Worm (Caenorhabditis elegans) whole organism, L4 larva: Measurements from ENCODE around the gene Y22D7AL.10.
A peak's percentile ranks its signal among the peaks of the same experiment; 100 is the strongest.

ENCODE experiments used
- D1046.2 ChIP-seq: fragments of 200-800 bp; sonication (Bioruptor generic); IDR thresholded peaks from 2 replicates; pipeline ENCODE4 v1.3.6; 2022; ENCODE audit warnings: missing genetic modification characterization, missing compliant biosample characterization
- F37D6.2 ChIP-seq: sonication (generic microtip); optimal IDR thresholded peaks from 2 replicates; lab custom pipeline; 2016; ENCODE audit warnings: mild to moderate bottlenecking, missing genetic modification characterization, missing compliant biosample characterization
- F44E2.7 ChIP-seq: fragments of 200-800 bp; sonication (Bioruptor generic); IDR thresholded peaks from 2 replicates; pipeline ENCODE4 v2.1.2; 2022; ENCODE audit warnings: missing genetic modification characterization, missing compliant biosample characterization
- F49E8.2 ChIP-seq: sonication (generic microtip); optimal IDR thresholded peaks from 2 replicates; lab custom pipeline; 2016; ENCODE audit warnings: missing compliant biosample characterization, mild to moderate bottlenecking, missing genetic modification characterization, borderline replicate concordance
- R02D3.7 ChIP-seq: fragments of 150-350 bp; sonication (generic microtip); optimal IDR thresholded peaks from 3 replicates; lab custom pipeline; 2014; ENCODE audit warnings: missing biosample characterization, missing genetic modification characterization
- T26A8.4 ChIP-seq: fragments of 200-800 bp; sonication (Bioruptor generic); IDR thresholded peaks from 2 replicates; pipeline ENCODE4 v1.3.6; 2022; ENCODE audit warnings: missing genetic modification characterization, missing compliant biosample characterization
- Y105C5A.15 ChIP-seq: fragments of 200-800 bp; sonication (Bioruptor generic); IDR thresholded peaks from 2 replicates; pipeline ENCODE4 v1.3.6; 2022; ENCODE audit warnings: missing genetic modification characterization, missing compliant biosample characterization
- Y48G9A.11 ChIP-seq: fragments of 200-800 bp; sonication (Bioruptor generic); IDR thresholded peaks from 2 replicates; pipeline ENCODE4 v1.3.6; 2022; ENCODE audit warnings: missing genetic modification reagents, missing genetic modification characterization, missing compliant biosample characterization
- Y75B8A.6 ChIP-seq: fragments of 200-800 bp; sonication (Bioruptor generic); IDR thresholded peaks from 2 replicates; pipeline ENCODE4 v1.3.6; 2022; ENCODE audit warnings: missing genetic modification reagents, missing genetic modification characterization, missing compliant biosample characterization
- ZK546.5 ChIP-seq, 2 experiments: sonication (generic microtip); optimal IDR thresholded peaks; 2 replicates each; lab custom pipeline; 2017; ENCODE audit warnings: missing biosample characterization in 2 of 2, missing genetic modification characterization in 2 of 2
- ama-1 ChIP-seq: fragments of 150-350 bp; optimal IDR thresholded peaks from 2 replicates; lab custom pipeline; 2014; ENCODE audit warnings: inconsistent platforms, mixed read lengths
- ceh-28 ChIP-seq: fragments of 150-350 bp; optimal IDR thresholded peaks from 2 replicates; lab custom pipeline; 2014; ENCODE audit warnings: missing biosample characterization, missing genetic modification reagents, missing genetic modification characterization
- ceh-62 ChIP-seq: sonication (generic microtip); optimal IDR thresholded peaks from 2 replicates; lab custom pipeline; 2017; ENCODE audit warnings: missing biosample characterization, missing genetic modification characterization
- daf-12 ChIP-seq: fragments of 150-350 bp; optimal IDR thresholded peaks from 2 replicates; lab custom pipeline; 2014; ENCODE audit warnings: missing biosample characterization, missing genetic modification reagents, missing genetic modification characterization
- daf-19 ChIP-seq: fragments of 200-800 bp; sonication (Bioruptor generic); conservative IDR thresholded peaks from 2 replicates; pipeline ENCODE4 v1.3.6; 2022; ENCODE audit warnings: missing genetic modification characterization, missing compliant biosample characterization
- daf-8 ChIP-seq: fragments of 200-800 bp; sonication (Bioruptor generic); IDR thresholded peaks from 2 replicates; pipeline ENCODE4 v1.3.6; 2022; ENCODE audit warnings: missing genetic modification characterization, missing compliant biosample characterization
- dmd-6 ChIP-seq: fragments of 200-800 bp; sonication (Bioruptor generic); IDR thresholded peaks from 2 replicates; pipeline ENCODE4 v1.3.6; 2022; ENCODE audit warnings: missing genetic modification reagents, missing genetic modification characterization, missing compliant biosample characterization
- dmd-8 ChIP-seq: fragments of 200-800 bp; sonication (Bioruptor generic); IDR thresholded peaks from 2 replicates; pipeline ENCODE4 v1.3.6; 2022; ENCODE audit warnings: missing genetic modification characterization, missing compliant biosample characterization
- dpl-1 ChIP-seq: fragments of 150-350 bp; optimal IDR thresholded peaks from 2 replicates; lab custom pipeline; 2014; ENCODE audit warnings: missing biosample characterization, missing genetic modification reagents, missing genetic modification characterization
- dve-1 ChIP-seq: sonication (generic microtip); optimal IDR thresholded peaks from 2 replicates; lab custom pipeline; 2017; ENCODE audit warnings: antibody characterized with exemption, mild to moderate bottlenecking, missing genetic modification characterization, missing compliant biosample characterization; ENCODE audit not compliant: insufficient read depth
- egl-27 ChIP-seq: sonication (generic microtip); optimal IDR thresholded peaks from 3 replicates; lab custom pipeline; 2017; ENCODE audit warnings: missing biosample characterization, missing genetic modification reagents, missing genetic modification characterization
- fos-1 ChIP-seq: fragments of 150-350 bp; optimal IDR thresholded peaks from 2 replicates; lab custom pipeline; 2014; ENCODE audit warnings: missing biosample characterization, missing genetic modification characterization
- hlh-30 ChIP-seq: sonication (generic microtip); optimal IDR thresholded peaks from 2 replicates; lab custom pipeline; 2017; ENCODE audit warnings: antibody characterized with exemption, mild to moderate bottlenecking, missing genetic modification characterization, missing compliant biosample characterization; ENCODE audit not compliant: insufficient read depth
- hmg-1.1 ChIP-seq: fragments of 200-800 bp; sonication (Bioruptor generic); IDR thresholded peaks from 2 replicates; pipeline ENCODE4 v1.3.6; 2022; ENCODE audit warnings: missing genetic modification reagents, missing genetic modification characterization, missing compliant biosample characterization
- jun-1 ChIP-seq: fragments of 150-350 bp; optimal IDR thresholded peaks from 2 replicates; lab custom pipeline; 2014; ENCODE audit warnings: missing biosample characterization, missing genetic modification reagents, missing genetic modification characterization
- lin-13 ChIP-seq: fragments of 150-350 bp; optimal IDR thresholded peaks from 2 replicates; lab custom pipeline; 2014; ENCODE audit warnings: missing biosample characterization, missing genetic modification reagents, missing genetic modification characterization
- madf-9 ChIP-seq: fragments of 200-800 bp; sonication (Bioruptor generic); conservative IDR thresholded peaks from 2 replicates; pipeline ENCODE4 v1.3.6; 2022; ENCODE audit warnings: missing genetic modification reagents, missing genetic modification characterization, missing compliant biosample characterization
- mep-1 ChIP-seq: fragments of 150-350 bp; sonication (generic microtip); optimal IDR thresholded peaks from 3 replicates; lab custom pipeline; 2014; ENCODE audit warnings: missing biosample characterization, missing genetic modification characterization
- mes-2 ChIP-seq: sonication (generic microtip); optimal IDR thresholded peaks from 2 replicates; lab custom pipeline; 2016; ENCODE audit warnings: missing genotype, mild to moderate bottlenecking, missing genetic modification characterization, missing compliant biosample characterization; ENCODE audit not compliant: poor library complexity, severe bottlenecking
- nhr-25 ChIP-seq: sonication (generic microtip); optimal IDR thresholded peaks from 2 replicates; lab custom pipeline; 2017; ENCODE audit warnings: missing genetic modification characterization, mild to moderate bottlenecking, missing compliant biosample characterization, antibody characterized with exemption, moderate library complexity, borderline replicate concordance; ENCODE audit not compliant: insufficient read depth
- nhr-28 ChIP-seq: fragments of 150-350 bp; optimal IDR thresholded peaks from 2 replicates; lab custom pipeline; 2014; ENCODE audit warnings: missing biosample characterization, missing genetic modification characterization
- nhr-42 ChIP-seq: fragments of 200-800 bp; sonication (Bioruptor generic); IDR thresholded peaks from 2 replicates; pipeline ENCODE4 v1.3.6; 2022; ENCODE audit warnings: missing genetic modification characterization, missing compliant biosample characterization
- nhr-48 ChIP-seq: sonication (generic microtip); optimal IDR thresholded peaks from 2 replicates; lab custom pipeline; 2016; ENCODE audit warnings: mild to moderate bottlenecking, missing genetic modification characterization, missing compliant biosample characterization
- nhr-6 ChIP-seq: fragments of 150-350 bp; optimal IDR thresholded peaks from 2 replicates; lab custom pipeline; 2014; ENCODE audit warnings: missing biosample characterization, missing genetic modification characterization
- nhr-77 ChIP-seq: fragments of 150-350 bp; optimal IDR thresholded peaks from 2 replicates; lab custom pipeline; 2014; ENCODE audit warnings: missing biosample characterization, missing genetic modification characterization
- php-3 ChIP-seq: fragments of 200-800 bp; sonication (Bioruptor generic); IDR thresholded peaks from 2 replicates; pipeline ENCODE4 v1.3.6; 2022; ENCODE audit warnings: missing genetic modification reagents, missing genetic modification characterization, missing compliant biosample characterization
- rbr-2 ChIP-seq: sonication (generic microtip); optimal IDR thresholded peaks from 2 replicates; lab custom pipeline; 2016; ENCODE audit warnings: missing genotype, missing genetic modification characterization, missing compliant biosample characterization
- saeg-2 ChIP-seq: fragments of 200-800 bp; sonication (Bioruptor generic); IDR thresholded peaks from 2 replicates; pipeline ENCODE4 v1.3.6; 2022; ENCODE audit warnings: missing genetic modification reagents, missing genetic modification characterization, missing compliant biosample characterization
- sdz-12 ChIP-seq: fragments of 200-800 bp; sonication (Bioruptor generic); optimal IDR thresholded peaks from 2 replicates; lab custom pipeline; 2018; ENCODE audit warnings: mild to moderate bottlenecking, missing genetic modification characterization, missing compliant biosample characterization
- skn-1 ChIP-seq: fragments of 150-350 bp; optimal IDR thresholded peaks from 2 replicates; lab custom pipeline; 2014; ENCODE audit warnings: missing biosample characterization, missing genetic modification characterization
- snpc-1.2 ChIP-seq: fragments of 200-800 bp; sonication (Bioruptor generic); IDR thresholded peaks from 2 replicates; pipeline ENCODE4 v1.3.6; 2022; ENCODE audit warnings: missing genetic modification reagents, missing genetic modification characterization, missing compliant biosample characterization
- spr-1 ChIP-seq: sonication (generic microtip); optimal IDR thresholded peaks from 2 replicates; lab custom pipeline; 2016; ENCODE audit warnings: mild to moderate bottlenecking, missing genetic modification characterization, missing compliant biosample characterization
- tag-97 ChIP-seq: fragments of 200-800 bp; sonication (Bioruptor generic); IDR thresholded peaks from 2 replicates; pipeline ENCODE4 v1.3.6; 2022; ENCODE audit warnings: missing genetic modification characterization, missing compliant biosample characterization
- unc-62 ChIP-seq, 3 experiments: fragments of 150-350 bp in 1 of 3; sonication (generic microtip); optimal IDR thresholded peaks in 2 of 3; peaks in 1 of 3; 1 replicate in 1 of 3; 2 replicates in 2 of 3; lab custom pipeline; 2014 to 2017; ENCODE audit warnings: missing biosample characterization in 3 of 3, missing genetic modification characterization in 3 of 3, missing genetic modification reagents in 3 of 3, missing genotype in 1 of 3
- vab-7 ChIP-seq: fragments of 200-800 bp; sonication (Bioruptor generic); IDR thresholded peaks from 2 replicates; pipeline ENCODE4 v1.3.6; 2022; ENCODE audit warnings: missing genetic modification reagents, missing genetic modification characterization, missing compliant biosample characterization
- zfp-2 ChIP-seq: sonication (generic microtip); optimal IDR thresholded peaks from 2 replicates; lab custom pipeline; 2016; ENCODE audit warnings: mild to moderate bottlenecking, missing genetic modification characterization, missing compliant biosample characterization
- zip-2 ChIP-seq: fragments of 150-350 bp; optimal IDR thresholded peaks from 2 replicates; lab custom pipeline; 2014; ENCODE audit warnings: missing biosample characterization, missing genetic modification characterization

Gene Y22D7AL.10

ce11 chrIII:1610938-1611337 lies 7.8 kb downstream of the Y22D7AL.10 start:
- peak; percentile 54 for TF ChIP-seq ceh-28 (tag; lab: Kevin White, UChicago)
- no peak for TF ChIP-seq Y105C5A.15 (GFP tag; lab: Robert Waterston, UW)

- TF ChIP-seq php-3 (GFP tag; lab: Robert Waterston, UW): no peak
- TF ChIP-seq ceh-28 (tag; lab: Kevin White, UChicago): peak; percentile 85
Observed at ce11 chrIII:1607659-1608058, 11.1 kb downstream of the Y22D7AL.10 start.

- TF ChIP-seq saeg-2 (GFP tag; lab: Robert Waterston, UW) (no peak), T26A8.4 (GFP tag; lab: Robert Waterston, UW) (peak; percentile 85), mes-2 (tag; lab: Kevin White, UChicago) (peak; percentile 65), nhr-25 (tag; lab: Kevin White, UChicago) (no peak), unc-62 (GFP tag; optimal IDR thresholded peaks at IDR 0.05 in 1 of 2; lab: Kevin White, UChicago) (no peak), unc-62 (tag; optimal IDR thresholded peaks at IDR 0.05; lab: Kevin White, UChicago) (no peak), F37D6.2 (tag; lab: Kevin White, UChicago) (peak; percentile 52), tag-97 (GFP tag; lab: Robert Waterston, UW) (no peak), hlh-30 (no peak), skn-1 (tag; lab: Kevin White, UChicago) (no peak), dve-1 (peak; percentile 53), F49E8.2 (tag; lab: Kevin White, UChicago) (peak; percentile 37), mep-1 (no peak), jun-1 (no peak), rbr-2 (peak; percentile 50), dmd-6 (GFP tag; lab: Robert Waterston, UW) (peak; percentile 61), R02D3.7 (tag; lab: Kevin White, UChicago) (no peak), madf-9 (peak; percentile 78), nhr-48 (tag; lab: Kevin White, UChicago) (peak; percentile 65), Y48G9A.11 (peak; percentile 77; the same call in 1 of the 2 replicates), nhr-42 (0 out of 2 replicates have a peak, but pooled peaks have one; percentile 54), nhr-6 (tag; lab: Kevin White, UChicago) (no peak), lin-13 (peak; percentile 90), spr-1 (tag; lab: Kevin White, UChicago) (peak; percentile 61), dpl-1 (GFP tag; lab: Kevin White, UChicago) (no peak), zfp-2 (tag; lab: Kevin White, UChicago) (peak; percentile 33), ZK546.5 (tag; optimal IDR thresholded peaks at IDR 0.05; lab: Kevin White, UChicago) (no peak), nhr-28 (no peak), D1046.2 (peak; percentile 90), dmd-8 (GFP tag; lab: Robert Waterston, UW) (peak; percentile 88), ceh-62 (tag; lab: Kevin White, UChicago) (no peak), zip-2 (tag; lab: Kevin White, UChicago) (no peak), sdz-12 (GFP tag; lab: Kevin White, UChicago) (no peak), nhr-77 (no peak), daf-12 (tag; lab: Kevin White, UChicago) (no peak), fos-1 (tag; lab: Kevin White, UChicago) (no peak), daf-8 (no peak), Y75B8A.6 (no peak), daf-19 (GFP tag; lab: Robert Waterston, UW) (peak; percentile 69; the same call in 1 of the 2 replicates), egl-27 (tag; lab: Kevin White, UChicago) (no peak), ama-1 (lab: Kevin White, UChicago) (no peak), snpc-1.2 (GFP tag; lab: Robert Waterston, UW) (peak; percentile 79), hmg-1.1 (GFP tag; lab: Robert Waterston, UW) (peak; percentile 68), Y105C5A.15 (GFP tag; lab: Robert Waterston, UW) (peak; percentile 45; the same call in 1 of the 2 replicates), F44E2.7 (GFP tag; lab: Robert Waterston, UW) (0 out of 2 replicates have a peak, but pooled peaks have one; percentile 85), vab-7 (GFP tag; lab: Robert Waterston, UW) (peak; percentile 76)
Observed at ce11 chrIII:1604514-1604976, 14.2 kb downstream of the Y22D7AL.10 start, which contains the start of gene Y22D7AL.6. Y22D7AL.6 (plus strand) TSS chrIII:1604926.
